Worm (Caenorhabditis elegans): ENCODE results near the gene acc-4.

The acc-4 gene

DNA sequence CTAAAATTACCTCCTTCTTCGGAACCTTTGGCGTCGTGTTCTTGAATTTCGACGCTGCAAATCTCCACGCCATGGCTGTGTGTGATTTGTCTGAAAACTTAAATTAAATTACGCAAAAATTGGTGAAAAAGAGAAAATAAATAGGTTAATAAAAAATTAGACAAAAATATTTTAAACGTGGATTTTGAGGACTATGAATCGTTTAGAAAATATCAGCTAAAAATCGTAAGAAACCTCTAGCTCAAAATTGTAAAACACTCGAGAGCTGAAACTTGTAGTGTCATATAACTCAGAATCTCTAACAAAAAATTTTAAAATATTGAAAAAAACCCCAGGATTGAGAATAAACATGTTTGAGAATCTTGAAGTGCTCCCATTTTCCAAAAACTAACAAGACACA is 40.1 kb upstream of the acc-4 start, which contains the start of gene pod-1:
Gene pod-1 (minus strand): TSS at position 101 of the 400 bp plus-strand sequence.
- TF ChIP-seq F13C5.2 (tag; optimal IDR thresholded peaks at IDR 0.05) (no peak), tbx-37 (GFP tag; conservative IDR thresholded peaks at IDR 0.05) (no peak), ceh-36 (tag; optimal IDR thresholded peaks at IDR 0.05) (no peak)

DNA sequence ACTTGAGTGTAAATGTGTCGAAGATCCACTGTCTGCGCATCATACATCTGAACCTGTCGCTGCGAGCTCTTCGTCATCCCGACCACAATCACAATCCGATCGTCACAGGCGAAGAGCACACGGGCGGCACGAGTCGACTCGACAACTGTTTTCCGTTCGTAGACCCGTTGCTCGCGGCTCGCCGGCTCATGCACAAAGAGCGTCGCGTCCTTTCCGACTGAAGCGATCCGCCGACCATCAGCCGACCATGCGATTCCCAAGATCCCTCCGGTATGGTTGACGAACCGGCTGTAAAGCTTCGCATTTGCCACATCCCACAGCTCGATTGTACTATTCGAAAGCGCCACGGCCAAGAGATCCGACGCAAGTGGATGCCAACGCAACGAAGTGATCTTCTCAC is 34.5 kb upstream of the acc-4 start:
- no peak for TF ChIP-seq sea-1 (GFP tag; conservative IDR thresholded peaks at IDR 0.05)

- TF ChIP-seq pes-1 (GFP tag; IDR thresholded peaks at IDR 0.05) (no peak), hnd-1 (tag; optimal IDR thresholded peaks at IDR 0.05) (no peak)
Measured at ce11 chrIII:13514470-13514869, 30.5 kb upstream of the acc-4 start, which contains the start of gene mlh-1. TSS of gene mlh-1 (minus strand) at chrIII:13514570.

ce11 chrIII:13510753-13511152 is 26.8 kb upstream of the acc-4 start:
- TF ChIP-seq hmbx-1 (tag; optimal IDR thresholded peaks at IDR 0.05) (no peak), flt-1 (GFP tag; IDR thresholded peaks at IDR 0.05) (no peak), hnd-1 (tag; optimal IDR thresholded peaks at IDR 0.05) (no peak), tbx-11 (GFP tag; IDR thresholded peaks at IDR 0.05) (no peak), ceh-13 (GFP tag; optimal IDR thresholded peaks at IDR 0.05) (no peak), ets-7 (tag; optimal IDR thresholded peaks at IDR 0.05) (no peak), aly-1 (tag; optimal IDR thresholded peaks at IDR 0.05) (no peak), hmg-4 (GFP tag; optimal IDR thresholded peaks at IDR 0.05) (no peak), sea-1 (GFP tag; conservative IDR thresholded peaks at IDR 0.05) (no peak), tra-4 (tag; optimal IDR thresholded peaks at IDR 0.05) (no peak), scrt-1 (GFP tag; IDR thresholded peaks at IDR 0.05) (no peak), ceh-36 (tag; optimal IDR thresholded peaks at IDR 0.05) (no peak), B0310.2 (tag; optimal IDR thresholded peaks at IDR 0.05) (no peak), ama-1 (optimal IDR thresholded peaks at IDR 0.05) (no peak), tbx-37 (GFP tag; conservative IDR thresholded peaks at IDR 0.05) (no peak), pes-1 (GFP tag; IDR thresholded peaks at IDR 0.05) (no peak), F13C5.2 (tag; optimal IDR thresholded peaks at IDR 0.05) (no peak)

- no peak for TF ChIP-seq tbx-37 (GFP tag; conservative IDR thresholded peaks at IDR 0.05)
- no peak for TF ChIP-seq hmg-4 (GFP tag; optimal IDR thresholded peaks at IDR 0.05)
- TF ChIP-seq hnd-1 (tag; optimal IDR thresholded peaks at IDR 0.05), result no peak
- no peak for TF ChIP-seq B0310.2 (tag; optimal IDR thresholded peaks at IDR 0.05)
- TF ChIP-seq ceh-13 (GFP tag; optimal IDR thresholded peaks at IDR 0.05), result no peak
- no peak for TF ChIP-seq ama-1 (optimal IDR thresholded peaks at IDR 0.05)
- no peak for TF ChIP-seq sea-1 (GFP tag; conservative IDR thresholded peaks at IDR 0.05)
- no peak for TF ChIP-seq F13C5.2 (tag; optimal IDR thresholded peaks at IDR 0.05)
- no peak for TF ChIP-seq hmbx-1 (tag; optimal IDR thresholded peaks at IDR 0.05)
- TF ChIP-seq ets-7 (tag; optimal IDR thresholded peaks at IDR 0.05), result no peak
- no peak for TF ChIP-seq aly-1 (tag; optimal IDR thresholded peaks at IDR 0.05)
- TF ChIP-seq tbx-11 (GFP tag; IDR thresholded peaks at IDR 0.05), result no peak
- no peak for TF ChIP-seq flt-1 (GFP tag; IDR thresholded peaks at IDR 0.05)
- no peak for TF ChIP-seq tra-4 (tag; optimal IDR thresholded peaks at IDR 0.05)
Measured at ce11 chrIII:13505718-13506117, 21.8 kb upstream of the acc-4 start, which contains the start of gene T28A8.3. TSS of gene T28A8.3 (plus strand) at chrIII:13506018.

DNA sequence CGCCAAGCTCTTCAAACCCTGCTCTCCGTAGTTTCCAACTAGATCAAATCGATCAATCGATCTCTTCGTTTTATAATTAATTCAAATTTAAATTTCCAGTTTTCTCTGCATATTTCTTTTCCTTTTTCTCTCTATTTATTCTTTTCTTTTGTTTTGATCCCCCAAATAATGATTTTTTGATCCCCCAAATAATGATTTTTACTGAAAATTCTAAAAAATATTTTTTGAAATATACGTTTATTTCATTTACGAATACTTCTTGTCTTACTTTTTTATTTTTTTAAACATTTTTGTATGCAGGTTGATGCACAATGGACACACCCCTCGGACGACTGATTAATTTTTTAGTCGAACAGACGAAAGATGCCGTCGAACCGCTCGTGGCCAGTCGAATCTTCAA is 19.5 kb upstream of the acc-4 start, which contains the start of gene T28A8.4:
Gene T28A8.4 (plus strand): TSS at position 301 of the 400 bp plus-strand sequence.
- TF ChIP-seq tbx-11 (GFP tag; IDR thresholded peaks at IDR 0.05) (no peak), ama-1 (optimal IDR thresholded peaks at IDR 0.05) (no peak), hmg-4 (GFP tag; optimal IDR thresholded peaks at IDR 0.05) (no peak)

ce11 chrIII:13502513-13502912 is 18.6 kb upstream of the acc-4 start, which contains the start of gene T28A8.8:
TSS of gene T28A8.8 (plus strand) at chrIII:13502813.
- TF ChIP-seq sea-1 (GFP tag; conservative IDR thresholded peaks at IDR 0.05) (no peak), tbx-37 (GFP tag; conservative IDR thresholded peaks at IDR 0.05) (no peak), flt-1 (GFP tag; IDR thresholded peaks at IDR 0.05) (no peak), tra-4 (tag; optimal IDR thresholded peaks at IDR 0.05) (no peak), hnd-1 (tag; optimal IDR thresholded peaks at IDR 0.05) (no peak), pes-1 (GFP tag; IDR thresholded peaks at IDR 0.05) (no peak), ceh-13 (GFP tag; optimal IDR thresholded peaks at IDR 0.05) (no peak), ama-1 (optimal IDR thresholded peaks at IDR 0.05) (no peak), scrt-1 (GFP tag; IDR thresholded peaks at IDR 0.05) (no peak), hmbx-1 (tag; optimal IDR thresholded peaks at IDR 0.05) (no peak), F13C5.2 (tag; optimal IDR thresholded peaks at IDR 0.05) (no peak), hmg-4 (GFP tag; optimal IDR thresholded peaks at IDR 0.05) (no peak)

- no peak for TF ChIP-seq flt-1 (GFP tag; IDR thresholded peaks at IDR 0.05)
- TF ChIP-seq sea-1 (GFP tag; conservative IDR thresholded peaks at IDR 0.05), result no peak
- TF ChIP-seq hmg-4 (GFP tag; optimal IDR thresholded peaks at IDR 0.05), result no peak
- no peak for TF ChIP-seq ets-7 (tag; optimal IDR thresholded peaks at IDR 0.05)
- no peak for TF ChIP-seq F13C5.2 (tag; optimal IDR thresholded peaks at IDR 0.05)
- no peak for TF ChIP-seq hmbx-1 (tag; optimal IDR thresholded peaks at IDR 0.05)
- no peak for TF ChIP-seq tra-4 (tag; optimal IDR thresholded peaks at IDR 0.05)
- TF ChIP-seq ama-1 (optimal IDR thresholded peaks at IDR 0.05), result no peak
- no peak for TF ChIP-seq scrt-1 (GFP tag; IDR thresholded peaks at IDR 0.05)
- no peak for TF ChIP-seq ceh-13 (GFP tag; optimal IDR thresholded peaks at IDR 0.05)
- TF ChIP-seq tbx-11 (GFP tag; IDR thresholded peaks at IDR 0.05), result no peak
- no peak for TF ChIP-seq B0310.2 (tag; optimal IDR thresholded peaks at IDR 0.05)
- no peak for TF ChIP-seq aly-1 (tag; optimal IDR thresholded peaks at IDR 0.05)
- TF ChIP-seq ceh-36 (tag; optimal IDR thresholded peaks at IDR 0.05), result no peak
- TF ChIP-seq tbx-37 (GFP tag; conservative IDR thresholded peaks at IDR 0.05), result no peak
- TF ChIP-seq hnd-1 (tag; optimal IDR thresholded peaks at IDR 0.05), result no peak
- TF ChIP-seq pes-1 (GFP tag; IDR thresholded peaks at IDR 0.05), result no peak
Measured at ce11 chrIII:13501599-13501998, 17.7 kb upstream of the acc-4 start, which contains the start of gene T28A8.5. TSS of gene T28A8.5 (plus strand) at chrIII:13501630.
